Worm (Caenorhabditis elegans): ENCODE results near the gene lin-22.

Gene lin-22

ce11 chrIV:3035375-3035774, 15.8 kb downstream of the lin-22 start:
- TF ChIP-seq hlh-13 (GFP tag; optimal IDR thresholded peaks at IDR 0.05) (no peak), ceh-19 (GFP tag; optimal IDR thresholded peaks at IDR 0.05) (no peak), dmd-4 (tag; optimal IDR thresholded peaks at IDR 0.05; ENCODE audit: borderline replicate concordance) (no peak), nfya-1 (tag; optimal IDR thresholded peaks at IDR 0.05) (no peak), ceh-22 (tag; optimal IDR thresholded peaks at IDR 0.05) (no peak), ceh-45 (GFP tag; IDR thresholded peaks at IDR 0.05) (no peak), unc-86 (tag; optimal IDR thresholded peaks at IDR 0.05) (no peak), ets-4 (tag; optimal IDR thresholded peaks at IDR 0.05) (no peak), pag-3 (tag; optimal IDR thresholded peaks at IDR 0.05; ENCODE audit: borderline replicate concordance) (no peak), lin-11 (tag; optimal IDR thresholded peaks at IDR 0.05) (no peak), dve-1 (tag; optimal IDR thresholded peaks at IDR 0.05) (no peak), unc-42 (tag; optimal IDR thresholded peaks at IDR 0.05) (no peak), unc-3 (GFP tag; conservative IDR thresholded peaks at IDR 0.05) (no peak), unc-3 (tag; optimal IDR thresholded peaks at IDR 0.05) (no peak), eyg-1 (tag; optimal IDR thresholded peaks at IDR 0.05) (no peak), C08G9.2 (tag; optimal IDR thresholded peaks at IDR 0.05) (no peak)

- TF ChIP-seq odd-2 (tag; optimal IDR thresholded peaks at IDR 0.05) (no peak), C08G9.2 (tag; optimal IDR thresholded peaks at IDR 0.05) (peak; percentile 10), T23F11.4 (GFP tag; optimal IDR thresholded peaks at IDR 0.05) (no peak), ceh-6 (GFP tag; optimal IDR thresholded peaks at IDR 0.05) (no peak), npax-4 (tag; optimal IDR thresholded peaks at IDR 0.05) (no peak), ceh-48 (tag; optimal IDR thresholded peaks at IDR 0.05) (no peak), unc-55 (GFP tag; optimal IDR thresholded peaks at IDR 0.05) (no peak)
These were observed 18.4 kb downstream of the lin-22 start for ce11 chrIV:3037932-3038331.

ce11 chrIV:3038740-3039139, 19.2 kb downstream of the lin-22 start:
- TF ChIP-seq C08G9.2 (tag; optimal IDR thresholded peaks at IDR 0.05) (no peak), odd-2 (tag; optimal IDR thresholded peaks at IDR 0.05) (no peak), Y22D7AL.16 (tag; optimal IDR thresholded peaks at IDR 0.05) (no peak), ceh-48 (tag; optimal IDR thresholded peaks at IDR 0.05) (no peak), ceh-14 (tag; optimal IDR thresholded peaks at IDR 0.05) (no peak), fkh-6 (tag; optimal IDR thresholded peaks at IDR 0.05) (no peak), ceh-22 (tag; optimal IDR thresholded peaks at IDR 0.05) (no peak), zip-5 (tag; optimal IDR thresholded peaks at IDR 0.05) (no peak), tbx-7 (tag; optimal IDR thresholded peaks at IDR 0.05) (no peak), ets-4 (tag; optimal IDR thresholded peaks at IDR 0.05) (no peak), npax-4 (tag; optimal IDR thresholded peaks at IDR 0.05) (no peak), pat-9 (tag; optimal IDR thresholded peaks at IDR 0.05) (no peak), rnt-1 (tag; optimal IDR thresholded peaks at IDR 0.05) (no peak), elt-4 (tag; optimal IDR thresholded peaks at IDR 0.05) (no peak)

- TF ChIP-seq ets-4 (tag; optimal IDR thresholded peaks at IDR 0.05) (no peak), ceh-19 (GFP tag; optimal IDR thresholded peaks at IDR 0.05) (no peak), unc-3 (GFP tag; conservative IDR thresholded peaks at IDR 0.05) (no peak), unc-3 (tag; optimal IDR thresholded peaks at IDR 0.05) (no peak), nfya-1 (tag; optimal IDR thresholded peaks at IDR 0.05) (no peak), ceh-24 (tag; optimal IDR thresholded peaks at IDR 0.05) (no peak), mec-3 (tag; optimal IDR thresholded peaks at IDR 0.05; ENCODE audit: borderline replicate concordance) (no peak), ztf-16 (tag; optimal IDR thresholded peaks at IDR 0.05) (no peak), ceh-22 (tag; optimal IDR thresholded peaks at IDR 0.05) (no peak), hlh-13 (GFP tag; optimal IDR thresholded peaks at IDR 0.05) (no peak)
These were observed 24.6 kb downstream of the lin-22 start for ce11 chrIV:3044158-3044557.

ce11 chrIV:3046009-3046408, 26.5 kb downstream of the lin-22 start:
- TF ChIP-seq fax-1 (tag; optimal IDR thresholded peaks at IDR 0.05) = no peak
- TF ChIP-seq pha-4 (tag; optimal IDR thresholded peaks at IDR 0.05) = no peak
- TF ChIP-seq pag-3 (tag; optimal IDR thresholded peaks at IDR 0.05; ENCODE audit: borderline replicate concordance) = no peak
- no peak for TF ChIP-seq lim-6 (tag; optimal IDR thresholded peaks at IDR 0.05)
- no peak for TF ChIP-seq ets-4 (tag; optimal IDR thresholded peaks at IDR 0.05)
- no peak for TF ChIP-seq madf-2 (tag; optimal IDR thresholded peaks at IDR 0.05)
- TF ChIP-seq T23F11.4 (GFP tag; optimal IDR thresholded peaks at IDR 0.05) = no peak
- TF ChIP-seq odd-2 (tag; optimal IDR thresholded peaks at IDR 0.05) = no peak
- no peak for TF ChIP-seq ceh-22 (tag; optimal IDR thresholded peaks at IDR 0.05)
- TF ChIP-seq hlh-8 (tag; optimal IDR thresholded peaks at IDR 0.05) = no peak
- TF ChIP-seq dve-1 (tag; optimal IDR thresholded peaks at IDR 0.05) = no peak
- no peak for TF ChIP-seq sox-2 (GFP tag; IDR thresholded peaks at IDR 0.05)
- TF ChIP-seq K02D7.2 (tag; optimal IDR thresholded peaks at IDR 0.05) = no peak
- no peak for TF ChIP-seq hlh-15 (tag; optimal IDR thresholded peaks at IDR 0.05)

Measured in whole organism, late embryonic.